Worm (Caenorhabditis elegans) whole organism, L2 larva: ENCODE results near the gene kynu-1.
A peak's percentile ranks its signal among the peaks of the same experiment; 100 is the strongest.

Experiments
- F13H6.1 ChIP-seq: sonication (generic microtip); optimal IDR thresholded peaks from 2 replicates; lab custom pipeline; 2016; ENCODE audit warnings: missing genetic modification characterization, missing compliant biosample characterization
- Y55F3AM.14 ChIP-seq: fragments of 200-800 bp; sonication (Bioruptor generic); optimal IDR thresholded peaks from 2 replicates; lab custom pipeline; 2018; ENCODE audit warnings: mild to moderate bottlenecking, missing genetic modification characterization, missing compliant biosample characterization
- ZK546.5 ChIP-seq: sonication (generic microtip); optimal IDR thresholded peaks from 2 replicates; lab custom pipeline; 2017; ENCODE audit warnings: missing biosample characterization, missing genetic modification characterization
- alr-1 ChIP-seq: fragments of 150-350 bp; optimal IDR thresholded peaks from 2 replicates; lab custom pipeline; 2014; ENCODE audit warnings: missing biosample characterization, missing genetic modification characterization
- blmp-1 ChIP-seq: sonication (generic microtip); optimal IDR thresholded peaks from 2 replicates; lab custom pipeline; 2017; ENCODE audit warnings: missing genetic modification characterization, mild to moderate bottlenecking, missing compliant biosample characterization, antibody characterized with exemption, moderate library complexity; ENCODE audit not compliant: insufficient read depth
- ceh-16 ChIP-seq: fragments of 150-350 bp; optimal IDR thresholded peaks from 2 replicates; lab custom pipeline; 2014; ENCODE audit warnings: missing biosample characterization, missing genetic modification characterization
- ceh-82 ChIP-seq: fragments of 150-350 bp; optimal IDR thresholded peaks from 2 replicates; lab custom pipeline; 2014; ENCODE audit warnings: missing biosample characterization, missing genetic modification characterization
- crh-2 ChIP-seq: sonication (generic microtip); optimal IDR thresholded peaks from 2 replicates; lab custom pipeline; 2017; ENCODE audit warnings: missing biosample characterization, missing genetic modification characterization
- dmd-4 ChIP-seq: sonication (generic microtip); optimal IDR thresholded peaks from 2 replicates; lab custom pipeline; 2017; ENCODE audit warnings: missing biosample characterization, missing genetic modification characterization
- egl-27 ChIP-seq: sonication (generic microtip); optimal IDR thresholded peaks from 3 replicates; lab custom pipeline; 2017; ENCODE audit warnings: missing biosample characterization, missing genetic modification reagents, missing genetic modification characterization
- elt-3 ChIP-seq: sonication (generic microtip); optimal IDR thresholded peaks from 2 replicates; lab custom pipeline; 2017; ENCODE audit warnings: missing biosample characterization, missing genetic modification characterization
- fos-1 ChIP-seq: fragments of 150-350 bp; optimal IDR thresholded peaks from 2 replicates; lab custom pipeline; 2014; ENCODE audit warnings: missing biosample characterization, missing genetic modification characterization
- gmeb-1 ChIP-seq: fragments of 150-350 bp; optimal IDR thresholded peaks from 2 replicates; lab custom pipeline; 2014; ENCODE audit warnings: missing biosample characterization, missing genetic modification characterization
- lin-13 ChIP-seq: fragments of 150-350 bp; optimal IDR thresholded peaks from 2 replicates; lab custom pipeline; 2014; ENCODE audit warnings: missing biosample characterization, missing genetic modification reagents, missing genetic modification characterization
- lin-39 ChIP-seq: fragments of 150-350 bp; optimal IDR thresholded peaks from 2 replicates; lab custom pipeline; 2014; ENCODE audit warnings: missing biosample characterization, missing genetic modification reagents, missing genetic modification characterization
- lsy-2 ChIP-seq, 2 experiments: fragments of 150-350 bp in 1 of 2; sonication (generic microtip) in 1 of 2; optimal IDR thresholded peaks; 2 replicates each; lab custom pipeline; 2014 to 2017; ENCODE audit warnings: missing biosample characterization in 2 of 2, missing genetic modification characterization in 2 of 2
- mbf-1 ChIP-seq: sonication (generic microtip); optimal IDR thresholded peaks from 2 replicates; lab custom pipeline; 2017; ENCODE audit warnings: missing biosample characterization, missing genetic modification characterization
- mdl-1 ChIP-seq, 2 experiments: fragments of 150-350 bp in 1 of 2; sonication (generic microtip) in 1 of 2; optimal IDR thresholded peaks; 2 replicates each; lab custom pipeline; 2017; ENCODE audit warnings: missing biosample characterization in 2 of 2, missing genetic modification characterization in 2 of 2
- nhr-10 ChIP-seq: sonication (generic microtip); optimal IDR thresholded peaks from 2 replicates; lab custom pipeline; 2017; ENCODE audit warnings: missing biosample characterization, missing genetic modification characterization
- nhr-129 ChIP-seq: fragments of 150-350 bp; optimal IDR thresholded peaks from 2 replicates; lab custom pipeline; 2014; ENCODE audit warnings: missing biosample characterization, missing genetic modification characterization
- nhr-21 ChIP-seq: fragments of 150-350 bp; optimal IDR thresholded peaks from 2 replicates; lab custom pipeline; 2014; ENCODE audit warnings: missing biosample characterization, missing genetic modification characterization
- nhr-23 ChIP-seq: fragments of 150-350 bp; optimal IDR thresholded peaks from 2 replicates; lab custom pipeline; 2014; ENCODE audit warnings: missing biosample characterization, missing genetic modification reagents, missing genetic modification characterization
- nhr-25 ChIP-seq: fragments of 150-350 bp; sonication (generic microtip); optimal IDR thresholded peaks from 3 replicates; lab custom pipeline; 2014; ENCODE audit warnings: missing biosample characterization, missing genetic modification characterization
- nhr-6 ChIP-seq: fragments of 150-350 bp; optimal IDR thresholded peaks from 2 replicates; lab custom pipeline; 2014; ENCODE audit warnings: missing biosample characterization, missing genetic modification characterization
- sem-4 ChIP-seq: fragments of 150-350 bp; optimal IDR thresholded peaks from 2 replicates; lab custom pipeline; 2014; ENCODE audit warnings: missing biosample characterization, missing genetic modification reagents, missing genetic modification characterization
- skn-1 ChIP-seq: sonication (generic microtip); optimal IDR thresholded peaks from 2 replicates; lab custom pipeline; 2017; ENCODE audit warnings: missing biosample characterization, missing genetic modification characterization
- sma-3 ChIP-seq: sonication (generic microtip); optimal IDR thresholded peaks from 2 replicates; lab custom pipeline; 2016; ENCODE audit warnings: missing genetic modification reagents, missing genetic modification characterization, missing compliant biosample characterization
- sma-9 ChIP-seq, 2 experiments: fragments of 150-350 bp in 1 of 2; sonication (generic microtip) in 1 of 2; optimal IDR thresholded peaks; 2 replicates each; lab custom pipeline; 2014 to 2016; ENCODE audit warnings: missing genetic modification characterization in 2 of 2, mild to moderate bottlenecking in 1 of 2, missing biosample characterization in 1 of 2, missing compliant biosample characterization in 1 of 2, missing genetic modification reagents in 1 of 2, moderate library complexity in 1 of 2
- snpc-4 ChIP-seq: fragments of 150-350 bp; optimal IDR thresholded peaks from 2 replicates; lab custom pipeline; 2014; ENCODE audit warnings: missing biosample characterization, missing genetic modification characterization
- unc-39 ChIP-seq: fragments of 150-350 bp; optimal IDR thresholded peaks from 2 replicates; lab custom pipeline; 2014; ENCODE audit warnings: missing biosample characterization, missing genetic modification characterization
- unc-55 ChIP-seq: fragments of 150-350 bp; sonication (generic microtip); optimal IDR thresholded peaks from 3 replicates; lab custom pipeline; 2014; ENCODE audit warnings: missing biosample characterization, missing genetic modification reagents, missing genetic modification characterization
- unc-62 ChIP-seq: fragments of 150-350 bp; optimal IDR thresholded peaks from 2 replicates; lab custom pipeline; 2014; ENCODE audit warnings: missing biosample characterization, missing genetic modification reagents, missing genetic modification characterization
- zag-1 ChIP-seq: fragments of 150-350 bp; optimal IDR thresholded peaks from 2 replicates; lab custom pipeline; 2014; ENCODE audit warnings: missing biosample characterization, missing genetic modification characterization
- ztf-1 ChIP-seq: fragments of 200-800 bp; sonication (Bioruptor generic); conservative IDR thresholded peaks from 2 replicates; pipeline ENCODE4 v1.3.6; 2022; ENCODE audit warnings: missing genetic modification characterization, missing compliant biosample characterization
- ztf-11 ChIP-seq: sonication (generic microtip); optimal IDR thresholded peaks from 2 replicates; lab custom pipeline; 2017; ENCODE audit warnings: missing biosample characterization, missing genetic modification characterization
- ztf-4 ChIP-seq: fragments of 150-350 bp; optimal IDR thresholded peaks from 2 replicates; lab custom pipeline; 2014; ENCODE audit warnings: missing biosample characterization, missing genetic modification characterization

Gene kynu-1

ce11 chrX:6075209-6075608 is 33.9 kb downstream of the kynu-1 start, which contains the start of gene lgc-58:
lgc-58 (plus strand) TSS chrX:6075509.
- no peak for TF ChIP-seq nhr-6 (tag; lab: Kevin White, UChicago)
- no peak for TF ChIP-seq ZK546.5 (tag; lab: Kevin White, UChicago)
- TF ChIP-seq sem-4 (tag; lab: Kevin White, UChicago): no peak
- TF ChIP-seq elt-3 (tag; lab: Kevin White, UChicago): no peak
- TF ChIP-seq lin-13 (GFP tag; lab: Kevin White, UChicago): no peak
- no peak for TF ChIP-seq gmeb-1 (tag; lab: Kevin White, UChicago)
- no peak for TF ChIP-seq mbf-1 (tag; lab: Kevin White, UChicago)
- no peak for TF ChIP-seq nhr-21 (tag; lab: Kevin White, UChicago)
- no peak for TF ChIP-seq crh-2 (tag; lab: Kevin White, UChicago)
- no peak for TF ChIP-seq zag-1 (tag; lab: Kevin White, UChicago)
- TF ChIP-seq ceh-82 (tag; lab: Kevin White, UChicago): no peak
- no peak for TF ChIP-seq mdl-1 (tag; optimal IDR thresholded peaks at IDR 0.05; lab: Kevin White, UChicago)
- no peak for TF ChIP-seq ztf-11

- TF ChIP-seq Y55F3AM.14 (GFP tag; lab: Kevin White, UChicago) (no peak), ztf-4 (tag; lab: Kevin White, UChicago) (no peak), nhr-21 (tag; lab: Kevin White, UChicago) (peak; percentile 38), sma-3 (GFP tag; lab: Kevin White, UChicago) (no peak), crh-2 (tag; lab: Kevin White, UChicago) (no peak), nhr-23 (tag; lab: Kevin White, UChicago) (no peak)
Observed at ce11 chrX:6066618-6067017, 42.5 kb downstream of the kynu-1 start.

ce11 chrX:6065936-6066452 is 43.1 kb downstream of the kynu-1 start, which contains the start of gene ptr-4:
ptr-4 (minus strand) TSS chrX:6065986.
- TF ChIP-seq dmd-4 (tag; lab: Kevin White, UChicago) (no peak), lin-39 (tag; lab: Kevin White, UChicago) (no peak), ztf-11 (no peak), snpc-4 (tag; lab: Kevin White, UChicago) (no peak), ZK546.5 (tag; lab: Kevin White, UChicago) (no peak), unc-55 (GFP tag; lab: Kevin White, UChicago) (no peak)

- TF ChIP-seq fos-1 (tag; lab: Kevin White, UChicago): peak; percentile 12
- peak; percentile 21 for TF ChIP-seq nhr-21 (tag; lab: Kevin White, UChicago)
- TF ChIP-seq blmp-1 (tag; lab: Kevin White, UChicago): peak; percentile 27
- no peak for TF ChIP-seq nhr-23 (tag; lab: Kevin White, UChicago)
Observed at ce11 chrX:6064385-6064784, 44.8 kb downstream of the kynu-1 start.

- TF ChIP-seq fos-1 (tag; lab: Kevin White, UChicago) (peak; percentile 80), egl-27 (no peak), ceh-82 (tag; lab: Kevin White, UChicago) (no peak), ztf-1 (no peak), ceh-16 (tag; lab: Kevin White, UChicago) (no peak), ztf-11 (no peak), skn-1 (tag; lab: Kevin White, UChicago) (no peak), lsy-2 (tag; optimal IDR thresholded peaks at IDR 0.05; lab: Kevin White, UChicago) (no peak), nhr-129 (peak; percentile 75), unc-62 (no peak), alr-1 (tag; lab: Kevin White, UChicago) (no peak), lin-13 (GFP tag; lab: Kevin White, UChicago) (no peak), nhr-25 (no peak), nhr-6 (tag; lab: Kevin White, UChicago) (no peak), nhr-10 (tag; lab: Kevin White, UChicago) (no peak), sma-9 (GFP tag; optimal IDR thresholded peaks at IDR 0.05; lab: Kevin White, UChicago) (peak; percentile 77), sma-9 (tag; optimal IDR thresholded peaks at IDR 0.05; lab: Kevin White, UChicago) (no peak), unc-39 (tag; lab: Kevin White, UChicago) (no peak), crh-2 (tag; lab: Kevin White, UChicago) (peak; percentile 46), F13H6.1 (peak; percentile 48)
Observed at ce11 chrX:6059163-6059782, 49.9 kb downstream of the kynu-1 start.
